Worm (Caenorhabditis elegans): Measurements from ENCODE around the gene F33G12.7.
A peak's percentile ranks its signal among the peaks of the same experiment; 100 is the strongest.

The F33G12.7 gene

ce11 chrII:5049865-5050342, 9.4 kb upstream of the F33G12.7 start, which contains the start of gene F33G12.6:
F33G12.6 (plus strand) TSS chrII:5049915.
- no peak for TF ChIP-seq che-1 (tag; optimal IDR thresholded peaks at IDR 0.05)
- TF ChIP-seq hlh-6 (tag; optimal IDR thresholded peaks at IDR 0.05): no peak
- no peak for TF ChIP-seq sdc-2 (tag; optimal IDR thresholded peaks at IDR 0.05)
- TF ChIP-seq pag-3 (tag; optimal IDR thresholded peaks at IDR 0.05; ENCODE audit: borderline replicate concordance): no peak

DNA sequence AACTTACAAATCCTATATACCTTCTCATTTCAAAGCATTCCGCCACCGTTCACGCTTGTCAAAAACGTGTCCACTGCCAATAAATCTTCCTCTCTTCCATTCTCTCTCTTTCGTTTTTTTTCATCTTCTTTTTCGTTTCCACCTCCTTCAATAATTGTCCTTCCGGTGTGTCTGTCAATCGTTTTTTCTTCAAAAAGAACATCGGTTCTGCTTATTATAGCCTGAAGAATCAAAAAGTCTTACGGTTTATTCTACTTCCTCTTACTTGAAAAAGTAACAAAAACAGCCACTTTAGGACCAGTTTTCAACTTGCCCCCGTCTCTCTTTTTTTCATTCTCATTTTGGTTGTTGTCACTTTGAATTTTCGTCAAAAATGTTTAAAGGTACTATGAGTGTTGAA, 8.8 kb upstream of the F33G12.7 start:
- TF ChIP-seq unc-86 (tag; optimal IDR thresholded peaks at IDR 0.05): no peak
- no peak for TF ChIP-seq K02D7.2 (tag; optimal IDR thresholded peaks at IDR 0.05)
- TF ChIP-seq unc-55 (GFP tag; optimal IDR thresholded peaks at IDR 0.05): no peak
- no peak for TF ChIP-seq pag-3 (tag; optimal IDR thresholded peaks at IDR 0.05; ENCODE audit: borderline replicate concordance)
- no peak for TF ChIP-seq lim-6 (tag; optimal IDR thresholded peaks at IDR 0.05)
- no peak for TF ChIP-seq Y22D7AL.16 (tag; optimal IDR thresholded peaks at IDR 0.05)
- TF ChIP-seq pha-2 (tag; optimal IDR thresholded peaks at IDR 0.05): no peak
- TF ChIP-seq K09A11.1 (tag; optimal IDR thresholded peaks at IDR 0.05; ENCODE audit: insufficient read depth): no peak
- no peak for TF ChIP-seq tbx-2 (tag; optimal IDR thresholded peaks at IDR 0.05)
- no peak for TF ChIP-seq che-1 (tag; optimal IDR thresholded peaks at IDR 0.05)
- TF ChIP-seq pax-1 (tag; optimal IDR thresholded peaks at IDR 0.05): no peak
- TF ChIP-seq mec-3 (tag; optimal IDR thresholded peaks at IDR 0.05; ENCODE audit: borderline replicate concordance): no peak
- TF ChIP-seq nfya-1 (tag; optimal IDR thresholded peaks at IDR 0.05): no peak
- TF ChIP-seq ama-1 (optimal IDR thresholded peaks at IDR 0.05): no peak
- no peak for TF ChIP-seq ceh-34 (tag; optimal IDR thresholded peaks at IDR 0.05)
- no peak for TF ChIP-seq pat-9 (tag; optimal IDR thresholded peaks at IDR 0.05)

- TF ChIP-seq T23F11.4 (GFP tag; optimal IDR thresholded peaks at IDR 0.05) (no peak), ceh-31 (tag; optimal IDR thresholded peaks at IDR 0.05) (peak; percentile 18)
Observed at ce11 chrII:5048185-5048795, 7.8 kb upstream of the F33G12.7 start.

DNA sequence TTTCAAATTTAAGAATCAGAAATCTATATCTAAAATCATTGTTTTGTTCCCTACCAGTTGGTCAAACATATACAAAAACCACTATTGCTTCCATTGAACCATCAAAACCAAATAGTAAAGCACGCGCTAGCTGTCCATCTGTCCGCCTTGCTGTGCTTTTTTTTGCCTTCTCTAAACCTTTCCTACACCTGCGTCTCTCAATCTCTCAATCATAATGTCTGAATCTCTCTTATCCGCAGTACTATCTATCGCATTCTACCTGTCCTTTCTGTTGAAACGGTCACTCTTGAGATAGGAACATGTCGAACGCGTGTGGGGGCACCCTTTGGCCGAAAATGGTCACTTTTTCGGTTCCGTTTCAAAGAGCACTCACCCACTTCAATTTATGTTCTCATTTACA, 6.8 kb upstream of the F33G12.7 start:
- TF ChIP-seq elt-2 (tag; optimal IDR thresholded peaks at IDR 0.05) (peak; percentile 74), ceh-19 (GFP tag; optimal IDR thresholded peaks at IDR 0.05) (no peak), nfya-1 (tag; optimal IDR thresholded peaks at IDR 0.05) (peak; percentile 24)

DNA sequence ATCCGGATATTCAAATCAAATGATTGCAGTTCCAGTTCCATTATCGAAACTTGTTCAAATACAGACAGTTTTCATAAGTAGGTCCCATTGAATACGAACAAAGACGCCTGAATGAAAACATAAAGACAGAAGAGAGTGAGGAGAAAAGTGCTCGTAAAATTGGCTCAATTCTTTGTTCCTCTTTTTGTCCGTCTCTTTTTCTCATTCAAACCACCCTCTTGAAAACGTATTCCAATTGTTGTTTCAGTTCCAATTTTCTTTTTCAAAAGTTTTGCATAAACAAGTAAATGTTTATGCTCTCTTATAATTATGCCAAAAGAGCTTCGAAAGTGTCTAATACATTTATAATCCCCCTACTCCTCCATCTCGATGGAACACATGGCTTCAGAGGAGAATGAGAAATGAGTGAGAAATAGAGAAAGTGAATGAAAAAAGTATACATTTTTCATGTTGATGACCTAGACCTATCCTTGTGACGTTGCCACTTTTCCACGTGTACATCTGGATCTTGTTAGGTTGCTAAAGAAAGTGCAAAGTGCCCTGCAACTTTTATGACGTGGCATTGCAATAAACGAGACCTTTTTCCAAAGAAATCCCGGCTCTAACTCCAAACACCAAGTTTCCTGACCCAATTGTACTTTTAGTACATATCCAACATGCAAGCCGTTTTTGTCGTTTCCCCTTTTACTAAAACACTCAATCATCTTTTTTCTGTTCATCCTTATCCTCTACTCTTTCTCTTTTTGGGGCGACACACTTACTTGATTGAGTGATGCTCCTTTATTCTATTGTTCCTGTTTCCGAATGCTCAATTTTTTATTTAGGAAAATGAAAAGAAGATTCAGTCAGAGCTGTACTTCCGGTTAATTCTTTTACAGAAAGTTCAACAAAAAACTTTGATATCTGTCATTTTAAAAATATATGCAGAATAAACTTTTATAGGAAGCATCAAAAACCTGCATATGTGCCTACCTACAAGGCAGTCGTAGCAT, 6.0 kb upstream of the F33G12.7 start:
- TF ChIP-seq unc-42 (tag; optimal IDR thresholded peaks at IDR 0.05) (peak; percentile 22), pros-1 (tag; optimal IDR thresholded peaks at IDR 0.05) (no peak), unc-86 (tag; optimal IDR thresholded peaks at IDR 0.05) (no peak), ceh-22 (tag; optimal IDR thresholded peaks at IDR 0.05) (no peak), C08G9.2 (tag; optimal IDR thresholded peaks at IDR 0.05) (no peak), ceh-45 (GFP tag; IDR thresholded peaks at IDR 0.05) (no peak), fkh-10 (GFP tag; optimal IDR thresholded peaks at IDR 0.05) (no peak)

- TF ChIP-seq sox-2 (GFP tag; IDR thresholded peaks at IDR 0.05): no peak
- no peak for TF ChIP-seq hlh-6 (tag; optimal IDR thresholded peaks at IDR 0.05)
- no peak for TF ChIP-seq che-1 (tag; optimal IDR thresholded peaks at IDR 0.05)
- no peak for TF ChIP-seq rnt-1 (tag; optimal IDR thresholded peaks at IDR 0.05)
- TF ChIP-seq dve-1 (tag; optimal IDR thresholded peaks at IDR 0.05): no peak
- TF ChIP-seq ceh-22 (tag; optimal IDR thresholded peaks at IDR 0.05): no peak
- no peak for TF ChIP-seq C08G9.2 (tag; optimal IDR thresholded peaks at IDR 0.05)
- no peak for TF ChIP-seq gmeb-2 (tag; optimal IDR thresholded peaks at IDR 0.05)
- TF ChIP-seq mec-3 (tag; optimal IDR thresholded peaks at IDR 0.05; ENCODE audit: borderline replicate concordance): no peak
Observed at ce11 chrII:5042381-5042930, 2.0 kb upstream of the F33G12.7 start.
